Fruit fly (Drosophila melanogaster) whole organism, pupa: ENCODE results near the gene Drs.

Experiments used
- CG12605 ChIP-seq: fragments of 200-800 bp; sonication (Bioruptor generic); IDR thresholded peaks from 2 replicates; pipeline ENCODE4 v1.3.6; 2022; ENCODE audit warnings: missing biosample characterization, missing genetic modification characterization
- CG13204 ChIP-seq: fragments of 200-800 bp; sonication (Bioruptor generic); optimal IDR thresholded peaks from 2 replicates; lab custom pipeline; 2018; ENCODE audit warnings: missing biosample characterization, mild to moderate bottlenecking, missing genetic modification characterization, moderate library complexity
- CG14655 ChIP-seq: fragments of 200-800 bp; sonication (Bioruptor generic); optimal IDR thresholded peaks from 3 replicates; lab custom pipeline; 2017; ENCODE audit warnings: mild to moderate bottlenecking, missing biosample characterization, missing genetic modification reagents, missing genetic modification characterization
- CG17806 ChIP-seq: fragments of 200-800 bp; sonication (Bioruptor generic); optimal IDR thresholded peaks from 2 replicates; lab custom pipeline; 2018; ENCODE audit warnings: missing biosample characterization, mild to moderate bottlenecking, missing genetic modification characterization, moderate library complexity
- CG34367 ChIP-seq: fragments of 200-800 bp; sonication (Bioruptor generic); optimal IDR thresholded peaks from 2 replicates; lab custom pipeline; 2018; ENCODE audit warnings: missing biosample characterization, mild to moderate bottlenecking, missing genetic modification characterization
- CG8159 ChIP-seq: fragments of 200-800 bp; sonication (Bioruptor generic); optimal IDR thresholded peaks from 3 replicates; lab custom pipeline; 2018; ENCODE audit warnings: missing biosample characterization, mild to moderate bottlenecking, missing genetic modification characterization, moderate library complexity
- CG9948 ChIP-seq: fragments of 200-800 bp; sonication (Bioruptor generic); optimal IDR thresholded peaks from 2 replicates; lab custom pipeline; 2018; ENCODE audit warnings: missing biosample characterization, mild to moderate bottlenecking, missing genetic modification characterization, moderate library complexity
- D1 ChIP-seq: fragments of 200-800 bp; sonication (Bioruptor generic); optimal IDR thresholded peaks from 2 replicates; lab custom pipeline; 2018; ENCODE audit warnings: missing biosample characterization, mild to moderate bottlenecking, missing genetic modification characterization, moderate library complexity
- EcR ChIP-seq: fragments of 200-800 bp; sonication (Bioruptor generic); optimal IDR thresholded peaks from 3 replicates; lab custom pipeline; 2019; ENCODE audit warnings: missing biosample characterization, missing genetic modification characterization, mild to moderate bottlenecking, moderate library complexity, missing genetic modification reagents
- Ets98B ChIP-seq: fragments of 200-800 bp; sonication (Bioruptor generic); IDR thresholded peaks from 2 replicates; pipeline ENCODE4 v1.3.6; 2022; ENCODE audit warnings: missing biosample characterization, missing genetic modification characterization
- Pif1A ChIP-seq: fragments of 200-800 bp; sonication (Bioruptor generic); optimal IDR thresholded peaks from 3 replicates; lab custom pipeline; 2016; ENCODE audit warnings: missing biosample characterization, missing genetic modification characterization
- Pif1B ChIP-seq: fragments of 200-800 bp; sonication (Bioruptor generic); optimal IDR thresholded peaks from 3 replicates; lab custom pipeline; 2016; ENCODE audit warnings: missing biosample characterization, missing genetic modification characterization
- Snoo ChIP-seq: fragments of 200-800 bp; sonication (Bioruptor generic); optimal IDR thresholded peaks from 3 replicates; lab custom pipeline; 2017; ENCODE audit warnings: missing biosample characterization, mild to moderate bottlenecking, missing genetic modification characterization, inconsistent platforms
- rn ChIP-seq: fragments of 200-800 bp; sonication (Bioruptor generic); IDR thresholded peaks from 2 replicates; pipeline ENCODE4 v1.3.6; 2022; ENCODE audit warnings: missing biosample characterization, missing genetic modification characterization

dm6 chr3L:3393951-3394834 is 24.8 kb downstream of the Drs start:
- TF ChIP-seq D1 (tag; lab: Kevin White, UChicago) (peak; percentile 77), CG9948 (peak; percentile 88), CG17806 (tag; lab: Kevin White, UChicago) (peak; percentile 91), CG14655 (GFP tag; lab: Kevin White, UChicago) (peak; percentile 96), Ets98B (peak; percentile 8), CG34367 (tag; lab: Kevin White, UChicago) (no peak), CG12605 (GFP tag; lab: Robert Waterston, UW) (peak; percentile 58), Pif1A (GFP tag; lab: Kevin White, UChicago) (no peak), EcR (GFP tag; lab: Kevin White, UChicago) (peak; percentile 94), rn (GFP tag; lab: Robert Waterston, UW) (peak; percentile 87), Snoo (tag; lab: Kevin White, UChicago) (no peak), CG13204 (GFP tag; lab: Kevin White, UChicago) (no peak), CG8159 (peak; percentile 95), Pif1B (no peak)
